Worm (Caenorhabditis elegans) whole organism, young adult: ENCODE measurements around the gene Y43H11AL.1.

Experiments
- B0261.1 ChIP-seq: sonication (generic microtip); optimal IDR thresholded peaks from 2 replicates; lab custom pipeline; 2016; ENCODE audit warnings: mild to moderate bottlenecking, missing genetic modification characterization, moderate library complexity, missing compliant biosample characterization
- Y79H2A.3 ChIP-seq: fragments of 200-800 bp; sonication (Bioruptor generic); conservative IDR thresholded peaks from 2 replicates; pipeline ENCODE4 v1.3.6; 2022; ENCODE audit warnings: missing genetic modification reagents, missing genetic modification characterization, missing compliant biosample characterization
- attf-6 ChIP-seq: fragments of 200-800 bp; sonication (Bioruptor generic); IDR thresholded peaks from 2 replicates; pipeline ENCODE4 v1.3.6; 2022; ENCODE audit warnings: missing genetic modification reagents, missing genetic modification characterization, missing compliant biosample characterization
- madf-6 ChIP-seq: fragments of 200-800 bp; sonication (Bioruptor generic); IDR thresholded peaks from 2 replicates; pipeline ENCODE4 v1.3.6; 2022; ENCODE audit warnings: missing genetic modification reagents, missing genetic modification characterization, missing compliant biosample characterization
- somi-1 ChIP-seq: fragments of 200-800 bp; sonication (Bioruptor generic); optimal IDR thresholded peaks from 2 replicates; lab custom pipeline; 2018; ENCODE audit warnings: mild to moderate bottlenecking, missing genetic modification characterization, missing compliant biosample characterization
- unc-62 ChIP-seq: fragments of 150-350 bp; optimal IDR thresholded peaks from 2 replicates; lab custom pipeline; 2014; ENCODE audit warnings: missing biosample characterization, missing genetic modification reagents, missing genetic modification characterization
- zim-3 ChIP-seq: sonication (generic microtip); optimal IDR thresholded peaks from 2 replicates; lab custom pipeline; 2017; ENCODE audit warnings: mild to moderate bottlenecking, missing genetic modification characterization, moderate library complexity, missing compliant biosample characterization

DNA sequence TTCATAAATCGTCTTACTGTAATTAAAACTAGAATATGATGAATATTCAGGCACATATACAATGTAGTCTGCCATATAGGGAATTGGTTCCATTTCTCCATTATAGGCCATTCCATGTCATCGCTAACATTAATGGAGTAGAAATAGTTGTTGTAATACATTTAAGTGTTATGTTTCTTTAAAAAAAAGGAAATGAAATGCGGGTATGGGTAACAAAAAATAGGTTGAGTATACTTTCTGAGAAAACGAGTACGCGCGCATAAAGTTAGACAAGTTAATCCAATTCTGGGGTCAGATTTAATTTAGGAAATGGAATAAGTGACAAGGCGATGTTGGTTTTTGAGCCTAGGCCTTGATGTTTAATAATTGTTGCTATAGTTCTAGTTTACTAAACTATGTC, 58.9 kb downstream of the Y43H11AL.1 start, which contains the start of gene T01D1.7:
- TF ChIP-seq Y79H2A.3 (GFP tag; lab: Robert Waterston, UW) (no peak), madf-6 (GFP tag; lab: Robert Waterston, UW) (no peak), attf-6 (GFP tag; lab: Robert Waterston, UW) (no peak), B0261.1 (no peak), somi-1 (no peak), unc-62 (no peak), zim-3 (no peak)
